Worm (Caenorhabditis elegans): ENCODE measurements around the gene C18E9.5.

The C18E9.5 gene

ce11 chrII:9017628-9018027 is 47.8 kb downstream of the C18E9.5 start:
- TF ChIP-seq ztf-23 (GFP tag; IDR thresholded peaks at IDR 0.05) (no peak), med-1 (GFP tag; optimal IDR thresholded peaks at IDR 0.05; ENCODE audit: insufficient read depth) (no peak), ztf-29 (GFP tag; IDR thresholded peaks at IDR 0.05) (no peak), klf-2 (GFP tag; conservative IDR thresholded peaks at IDR 0.05) (no peak), ref-1 (GFP tag; conservative IDR thresholded peaks at IDR 0.05) (no peak), T22C8.4 (GFP tag; IDR thresholded peaks at IDR 0.05) (no peak), tab-1 (GFP tag; IDR thresholded peaks at IDR 0.05) (no peak), cog-1 (tag; optimal IDR thresholded peaks at IDR 0.05) (no peak)

DNA sequence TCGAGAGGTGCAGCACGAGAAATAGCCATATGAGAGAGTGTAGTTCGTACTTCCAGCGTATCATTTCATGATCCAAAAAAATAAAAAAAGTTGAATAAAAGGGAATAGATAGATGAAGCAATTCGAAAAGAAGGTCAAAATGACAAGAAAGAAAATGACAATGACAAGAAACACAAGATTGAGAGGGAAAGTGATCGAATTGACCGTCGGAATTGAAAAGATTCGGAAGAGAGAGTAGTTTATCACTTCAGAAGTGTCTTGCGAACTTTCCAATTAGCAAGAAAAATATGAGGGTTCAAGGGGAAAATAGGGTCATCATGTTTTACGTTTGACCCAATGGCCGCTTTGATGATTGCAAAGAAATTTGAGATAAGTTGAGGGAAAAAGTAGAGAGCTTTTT is 49.9 kb downstream of the C18E9.5 start, which contains the start of gene dep-1:
dep-1 (minus strand) TSS at position 95 of the 400 bp plus-strand sequence.
- no peak for TF ChIP-seq ztf-29 (GFP tag; IDR thresholded peaks at IDR 0.05)
- TF ChIP-seq med-1 (GFP tag; optimal IDR thresholded peaks at IDR 0.05; ENCODE audit: insufficient read depth): no peak
- no peak for TF ChIP-seq T22C8.4 (GFP tag; IDR thresholded peaks at IDR 0.05)
- no peak for TF ChIP-seq flt-1 (GFP tag; IDR thresholded peaks at IDR 0.05)
- TF ChIP-seq cog-1 (tag; optimal IDR thresholded peaks at IDR 0.05): no peak
- no peak for TF ChIP-seq ztf-23 (GFP tag; IDR thresholded peaks at IDR 0.05)
- TF ChIP-seq tab-1 (GFP tag; IDR thresholded peaks at IDR 0.05): no peak
- TF ChIP-seq ref-1 (GFP tag; conservative IDR thresholded peaks at IDR 0.05): no peak
- TF ChIP-seq klf-2 (GFP tag; conservative IDR thresholded peaks at IDR 0.05): no peak
